Worm (Caenorhabditis elegans) whole organism, late embryonic: ENCODE measurements around the gene osm-5.

Experiments
- nfya-1 ChIP-seq: sonication (generic microtip); optimal IDR thresholded peaks from 2 replicates; lab custom pipeline; 2017; ENCODE audit warnings: missing genetic modification characterization, mild to moderate bottlenecking, missing compliant biosample characterization, antibody characterized with exemption, moderate library complexity
- nhr-11 ChIP-seq: fragments of 150-350 bp; optimal IDR thresholded peaks from 2 replicates; lab custom pipeline; 2014; ENCODE audit warnings: missing biosample characterization, missing genetic modification characterization
- pag-3 ChIP-seq: sonication (generic microtip); optimal IDR thresholded peaks from 2 replicates; lab custom pipeline; 2016; ENCODE audit warnings: missing compliant biosample characterization, missing genetic modification characterization, borderline replicate concordance

DNA sequence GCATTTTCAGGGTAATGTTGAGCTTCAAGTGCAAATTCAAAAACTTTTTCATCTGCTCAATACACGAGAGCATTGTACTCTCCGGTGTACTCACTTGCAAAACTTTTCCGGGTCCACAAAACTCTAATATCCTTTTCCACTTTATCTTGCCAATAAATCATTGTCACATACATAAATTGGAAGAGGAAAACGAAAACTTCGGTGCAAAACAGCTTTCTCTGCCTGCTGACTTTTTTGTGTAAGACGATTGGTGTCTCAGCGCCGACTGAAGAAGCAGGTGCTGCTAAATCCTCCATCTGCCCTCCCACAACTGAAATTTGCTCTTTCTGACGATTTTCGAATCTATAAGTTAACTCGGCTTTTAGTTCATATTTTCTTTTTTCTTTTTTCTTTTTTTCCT lies 8.6 kb upstream of the osm-5 start:
- TF ChIP-seq nfya-1 (tag; lab: Kevin White, UChicago), result no peak
- TF ChIP-seq pag-3 (tag; lab: Kevin White, UChicago), result no peak
- TF ChIP-seq nhr-11 (tag; lab: Kevin White, UChicago), result no peak
